Fruit fly (Drosophila melanogaster) whole organism, embryonic: Measurements from ENCODE around the gene CG32354.

ENCODE experiments used
- B-H2 ChIP-seq: fragments of 200-800 bp; sonication (Bioruptor generic); optimal IDR thresholded peaks from 2 replicates; lab custom pipeline; 2018; ENCODE audit warnings: missing biosample characterization, mild to moderate bottlenecking, missing genetic modification characterization
- CG10267 ChIP-seq: fragments of 200-800 bp; sonication (Bioruptor generic); optimal IDR thresholded peaks from 2 replicates; lab custom pipeline; 2018; ENCODE audit warnings: missing biosample characterization, mild to moderate bottlenecking, missing genetic modification characterization, moderate library complexity
- CG10321 ChIP-seq: fragments of 200-800 bp; sonication (Bioruptor generic); IDR thresholded peaks from 2 replicates; pipeline ENCODE4 v1.3.6; 2022; ENCODE audit warnings: missing biosample characterization, missing genetic modification characterization
- CG11695 ChIP-seq: fragments of 200-800 bp; sonication (Bioruptor generic); IDR thresholded peaks from 3 replicates; pipeline ENCODE4 v1.3.6; 2022; ENCODE audit warnings: missing biosample characterization, missing genetic modification characterization
- CG12155 ChIP-seq: fragments of 200-800 bp; sonication (Bioruptor generic); optimal IDR thresholded peaks from 3 replicates; lab custom pipeline; 2016; ENCODE audit warnings: missing biosample characterization, missing genetic modification characterization
- CG12236 ChIP-seq: fragments of 200-800 bp; sonication (Bioruptor generic); optimal IDR thresholded peaks from 2 replicates; lab custom pipeline; 2016; ENCODE audit warnings: missing biosample characterization, missing genetic modification characterization
- CG12299 ChIP-seq: fragments of 200-800 bp; sonication (Bioruptor generic); optimal IDR thresholded peaks from 2 replicates; lab custom pipeline; 2018; ENCODE audit warnings: missing biosample characterization, mild to moderate bottlenecking, missing genetic modification characterization
- CG13424 ChIP-seq: fragments of 200-800 bp; sonication (Bioruptor generic); optimal IDR thresholded peaks from 2 replicates; lab custom pipeline; 2019; ENCODE audit warnings: missing biosample characterization, mild to moderate bottlenecking, missing genetic modification characterization, moderate library complexity
- CG13775 ChIP-seq: fragments of 200-800 bp; sonication (Bioruptor generic); optimal IDR thresholded peaks from 3 replicates; lab custom pipeline; 2017; ENCODE audit warnings: missing biosample characterization, mild to moderate bottlenecking, missing genetic modification characterization
- CG17186 ChIP-seq: fragments of 200-800 bp; sonication (Bioruptor generic); optimal IDR thresholded peaks from 3 replicates; lab custom pipeline; 2017; ENCODE audit warnings: missing biosample characterization, missing genetic modification reagents, missing genetic modification characterization
- CG3407 ChIP-seq: fragments of 200-800 bp; sonication (Bioruptor generic); optimal IDR thresholded peaks from 2 replicates; lab custom pipeline; 2018; ENCODE audit warnings: missing biosample characterization, mild to moderate bottlenecking, missing genetic modification characterization
- CG3726 ChIP-seq: fragments of 200-800 bp; sonication (Bioruptor generic); IDR thresholded peaks from 3 replicates; pipeline ENCODE4, ENCODE4 v1.3.6; 2022; ENCODE audit warnings: missing biosample characterization, missing genetic modification characterization
- CG4360 ChIP-seq: fragments of 200-800 bp; sonication (Bioruptor generic); IDR thresholded peaks from 2 replicates; pipeline ENCODE4 v1.3.6; 2022; ENCODE audit warnings: missing biosample characterization, missing genetic modification characterization
- CG4707 ChIP-seq: fragments of 200-800 bp; sonication (Bioruptor generic); optimal IDR thresholded peaks from 2 replicates; lab custom pipeline; 2018; ENCODE audit warnings: missing biosample characterization, mild to moderate bottlenecking, missing genetic modification characterization, moderate library complexity
- CG6791 ChIP-seq: fragments of 200-800 bp; sonication (Bioruptor generic); IDR thresholded peaks from 3 replicates; pipeline ENCODE4 v1.3.6; 2022; ENCODE audit warnings: missing biosample characterization, missing genetic modification characterization; ENCODE audit not compliant: partially characterized antibody
- CG7928 ChIP-seq: fragments of 200-800 bp; sonication (Bioruptor generic); optimal IDR thresholded peaks from 2 replicates; lab custom pipeline; 2017; ENCODE audit warnings: missing biosample characterization, mild to moderate bottlenecking, missing genetic modification characterization
- CG8281 ChIP-seq: fragments of 200-800 bp; sonication (Bioruptor generic); optimal IDR thresholded peaks from 2 replicates; lab custom pipeline; 2018; ENCODE audit warnings: missing biosample characterization, mild to moderate bottlenecking, missing genetic modification characterization, moderate library complexity
- CG8478 ChIP-seq: fragments of >200 bp; optimal IDR thresholded peaks from 2 replicates; lab custom pipeline; 2018
- CG9215 ChIP-seq: fragments of 200-800 bp; sonication (Bioruptor generic); IDR thresholded peaks from 2 replicates; pipeline ENCODE4 v1.3.6; 2022; ENCODE audit warnings: missing biosample characterization, missing genetic modification characterization
- CG9876 ChIP-seq: fragments of 200-800 bp; sonication (Bioruptor generic); optimal IDR thresholded peaks from 2 replicates; lab custom pipeline; 2016; ENCODE audit warnings: missing biosample characterization, missing genetic modification characterization
- CoRest ChIP-seq: fragments of 200-800 bp; sonication (Bioruptor generic); optimal IDR thresholded peaks from 3 replicates; lab custom pipeline; 2018; ENCODE audit warnings: missing biosample characterization, mild to moderate bottlenecking, missing genetic modification characterization, moderate library complexity
- CrebB ChIP-seq: fragments of 200-800 bp; sonication (Bioruptor generic); optimal IDR thresholded peaks from 3 replicates; lab custom pipeline; 2018; ENCODE audit warnings: missing biosample characterization, mild to moderate bottlenecking, missing genetic modification characterization
- D ChIP-seq, 2 experiments: fragments of 200-800 bp in 1 of 2; fragments of >200 bp in 1 of 2; sonication (Bioruptor generic) in 1 of 2; optimal IDR thresholded peaks; 2 replicates in 1 of 2; 3 replicates in 1 of 2; lab custom pipeline; 2017; ENCODE audit warnings: mild to moderate bottlenecking in 1 of 2, missing biosample characterization in 1 of 2, missing genetic modification characterization in 1 of 2, missing genetic modification reagents in 1 of 2
- Dad ChIP-seq: fragments of 200-800 bp; sonication (Bioruptor generic); optimal IDR thresholded peaks from 3 replicates; lab custom pipeline; 2016; ENCODE audit warnings: missing biosample characterization, missing genetic modification characterization
- Dip3 ChIP-seq: fragments of 200-800 bp; sonication (Bioruptor generic); optimal IDR thresholded peaks from 3 replicates; lab custom pipeline; 2016; ENCODE audit warnings: missing biosample characterization, missing genetic modification characterization
- Gsc ChIP-seq: fragments of 200-800 bp; sonication (Bioruptor generic); IDR thresholded peaks from 2 replicates; pipeline ENCODE4 v1.3.6; 2022; ENCODE audit warnings: missing biosample characterization, missing genetic modification characterization
- Kr ChIP-seq: fragments of 200-800 bp; sonication (Bioruptor generic); optimal IDR thresholded peaks from 2 replicates; lab custom pipeline; 2017; ENCODE audit warnings: missing biosample characterization, mild to moderate bottlenecking, missing genetic modification characterization
- Mad ChIP-seq: fragments of 200-800 bp; sonication (Bioruptor generic); optimal IDR thresholded peaks from 2 replicates; lab custom pipeline; 2016; ENCODE audit warnings: missing biosample characterization, missing genetic modification characterization
- Meics ChIP-seq: fragments of 200-800 bp; sonication (Bioruptor generic); optimal IDR thresholded peaks from 2 replicates; lab custom pipeline; 2017; ENCODE audit warnings: missing biosample characterization, mild to moderate bottlenecking, missing genetic modification characterization
- Mrtf ChIP-seq: fragments of 200-800 bp; sonication (Bioruptor generic); IDR thresholded peaks from 3 replicates; pipeline ENCODE4 v1.3.6; 2022; ENCODE audit warnings: missing biosample characterization, missing genetic modification characterization
- Ravus ChIP-seq: fragments of 200-800 bp; sonication (Bioruptor generic); IDR thresholded peaks from 2 replicates; pipeline ENCODE4 v1.3.6; 2022; ENCODE audit warnings: missing biosample characterization, missing genetic modification characterization
- Six4 ChIP-seq: fragments of 200-800 bp; sonication (Bioruptor generic); optimal IDR thresholded peaks from 2 replicates; lab custom pipeline; 2016; ENCODE audit warnings: missing biosample characterization, missing genetic modification characterization
- al ChIP-seq: fragments of 200-800 bp; sonication (Bioruptor generic); IDR thresholded peaks from 2 replicates; pipeline ENCODE4 v1.3.6; 2022; ENCODE audit warnings: missing biosample characterization, missing genetic modification characterization
- ato ChIP-seq: fragments of 200-800 bp; sonication (Bioruptor generic); IDR thresholded peaks from 2 replicates; pipeline ENCODE4 v1.3.6; 2022; ENCODE audit warnings: missing biosample characterization, missing genetic modification characterization; ENCODE audit not compliant: partially characterized antibody
- bab2 ChIP-seq: fragments of 200-800 bp; sonication (Bioruptor generic); optimal IDR thresholded peaks from 2 replicates; lab custom pipeline; 2016; ENCODE audit warnings: missing biosample characterization, missing genetic modification characterization
- btn ChIP-seq: fragments of 200-800 bp; sonication (Bioruptor generic); optimal IDR thresholded peaks from 2 replicates; lab custom pipeline; 2016; ENCODE audit warnings: missing biosample characterization, missing genetic modification characterization
- cas ChIP-seq: fragments of 200-800 bp; sonication (Bioruptor generic); IDR thresholded peaks from 2 replicates; pipeline ENCODE4 v1.3.6; 2022; ENCODE audit warnings: missing biosample characterization, missing genetic modification characterization
- chif ChIP-seq, 2 experiments: fragments of 200-800 bp; sonication (Bioruptor generic); optimal IDR thresholded peaks; 3 replicates each; lab custom pipeline; 2016; ENCODE audit warnings: missing biosample characterization in 2 of 2, missing genetic modification characterization in 2 of 2
- cwo ChIP-seq: fragments of 200-800 bp; sonication (Bioruptor generic); optimal IDR thresholded peaks from 3 replicates; lab custom pipeline; 2017; ENCODE audit warnings: missing biosample characterization, missing genetic modification characterization, mild to moderate bottlenecking, moderate library complexity, missing genetic modification reagents
- disco-r ChIP-seq: fragments of 200-800 bp; sonication (Bioruptor generic); optimal IDR thresholded peaks from 2 replicates; lab custom pipeline; 2016; ENCODE audit warnings: missing biosample characterization, missing genetic modification characterization
- gsb-n ChIP-seq: fragments of 200-800 bp; sonication (Bioruptor generic); optimal IDR thresholded peaks from 3 replicates; lab custom pipeline; 2018; ENCODE audit warnings: missing biosample characterization, mild to moderate bottlenecking, missing genetic modification characterization
- kah ChIP-seq: fragments of 200-800 bp; sonication (Bioruptor generic); optimal IDR thresholded peaks from 2 replicates; lab custom pipeline; 2018; ENCODE audit warnings: missing biosample characterization, mild to moderate bottlenecking, missing genetic modification characterization
- mld ChIP-seq: fragments of 200-800 bp; sonication (Bioruptor generic); IDR thresholded peaks from 3 replicates; pipeline ENCODE4 v1.3.6; 2022; ENCODE audit warnings: missing biosample characterization, missing genetic modification characterization; ENCODE audit not compliant: partially characterized antibody
- pnt ChIP-seq: fragments of 200-800 bp; sonication (Bioruptor generic); optimal IDR thresholded peaks from 3 replicates; lab custom pipeline; 2016; ENCODE audit warnings: missing biosample characterization, missing genetic modification characterization
- row ChIP-seq: fragments of 200-800 bp; sonication (Bioruptor generic); IDR thresholded peaks from 3 replicates; pipeline ENCODE4 v1.3.6; 2022; ENCODE audit warnings: missing biosample characterization, missing genetic modification characterization
- sd ChIP-seq: fragments of 200-800 bp; sonication (Bioruptor generic); optimal IDR thresholded peaks from 3 replicates; lab custom pipeline; 2018; ENCODE audit warnings: missing biosample characterization, mild to moderate bottlenecking, missing genetic modification characterization, moderate library complexity
- vvl ChIP-seq: fragments of 200-800 bp; sonication (Bioruptor generic); IDR thresholded peaks from 2 replicates; pipeline ENCODE4 v1.3.6; 2022; ENCODE audit warnings: missing biosample characterization, missing genetic modification characterization
- zf30C ChIP-seq: fragments of 200-800 bp; sonication (Bioruptor generic); optimal IDR thresholded peaks from 3 replicates; lab custom pipeline; 2018; ENCODE audit warnings: missing biosample characterization, mild to moderate bottlenecking, missing genetic modification characterization
- zfh2 ChIP-seq: fragments of 200-800 bp; sonication (Bioruptor generic); optimal IDR thresholded peaks from 2 replicates; lab custom pipeline; 2016; ENCODE audit warnings: missing biosample characterization, missing genetic modification characterization

The CG32354 gene

dm6 chr3L:8441745-8442575 lies 20.0 kb upstream of the CG32354 start, which contains the start of gene Unr (continued):
- TF ChIP-seq B-H2 (GFP tag; lab: Kevin White, UChicago) (peak; percentile 91), pnt (GFP tag; lab: Kevin White, UChicago) (peak; percentile 69), mld (GFP tag; lab: Robert Waterston, UW) (no peak), Dad (peak; percentile 63), zf30C (GFP tag; lab: Kevin White, UChicago) (peak; percentile 46), CG10267 (peak; percentile 93), Mrtf (GFP tag; lab: Robert Waterston, UW) (peak; percentile 67; the same call in 2 of the 3 replicates), Dip3 (GFP tag; lab: Kevin White, UChicago) (peak; percentile 84), CG12299 (tag; lab: Kevin White, UChicago) (peak; percentile 81), CG11695 (peak; percentile 79), CrebB (tag; lab: Kevin White, UChicago) (peak; percentile 52), kah (peak; percentile 20), bab2 (GFP tag; lab: Kevin White, UChicago) (peak; percentile 88), CG12236 (peak; percentile 32), zfh2 (peak; percentile 88), CG13775 (peak; percentile 67), CG8281 (peak; percentile 52), gsb-n (peak; percentile 49), vvl (peak; percentile 94), CG10321 (GFP tag; lab: Robert Waterston, UW) (peak; percentile 27; the same call in 1 of the 2 replicates), CG3407 (GFP tag; lab: Kevin White, UChicago) (peak; percentile 59), CG7928 (GFP tag; lab: Kevin White, UChicago) (peak; percentile 29), sd (tag; lab: Kevin White, UChicago) (peak; percentile 38), cwo (GFP tag; lab: Kevin White, UChicago) (peak; percentile 51), cas (GFP tag; lab: Robert Waterston, UW) (peak; percentile 61; the same call in 1 of the 2 replicates), CG12155 (GFP tag; lab: Kevin White, UChicago) (peak; percentile 83), row (GFP tag; lab: Robert Waterston, UW) (peak; percentile 86), chif (GFP tag; optimal IDR thresholded peaks at IDR 0.05; lab: Kevin White, UChicago) (peak; percentile 58 to 74), D (optimal IDR thresholded peaks at IDR 0.05; lab: Kevin White, UChicago) (no peak), D (GFP tag; optimal IDR thresholded peaks at IDR 0.05; lab: Kevin White, UChicago) (peak; percentile 41), CG8478 (lab: Kevin White, UChicago) (no peak), CG4707 (GFP tag; lab: Kevin White, UChicago) (peak; percentile 68), CG9215 (GFP tag; lab: Robert Waterston, UW) (no peak), Ravus (GFP tag; lab: Robert Waterston, UW) (peak; percentile 19), ato (GFP tag; lab: Robert Waterston, UW) (no peak), CG6791 (GFP tag; lab: Robert Waterston, UW) (no peak), CG17186 (no peak), Meics (GFP tag; lab: Kevin White, UChicago) (peak; percentile 79), al (peak; percentile 77; the same call in 1 of the 2 replicates), btn (GFP tag; lab: Kevin White, UChicago) (peak; percentile 40), CG9876 (GFP tag; lab: Kevin White, UChicago) (peak; percentile 70), CG3726 (no peak), disco-r (GFP tag; lab: Kevin White, UChicago) (peak; percentile 63), Six4 (GFP tag; lab: Kevin White, UChicago) (peak; percentile 49), Mad (GFP tag; lab: Kevin White, UChicago) (peak; percentile 83), CG4360 (peak; percentile 64), CG13424 (tag; lab: Kevin White, UChicago) (peak; percentile 72), CoRest (tag; lab: Kevin White, UChicago) (peak; percentile 68), Gsc (GFP tag; lab: Robert Waterston, UW) (no peak), Kr (GFP tag; lab: Kevin White, UChicago) (no peak)
